Worm (Caenorhabditis elegans) whole organism, midembryonic: ENCODE results near the gene efl-3.

Experiments used
- T22C8.4 ChIP-seq: fragments of 200-800 bp; sonication (Bioruptor generic); IDR thresholded peaks from 2 replicates; pipeline ENCODE4 v1.3.6; 2022; ENCODE audit warnings: missing genetic modification characterization, missing compliant biosample characterization
- cog-1 ChIP-seq: sonication (generic microtip); optimal IDR thresholded peaks from 2 replicates; lab custom pipeline; 2016; ENCODE audit warnings: missing genetic modification characterization, missing compliant biosample characterization
- flt-1 ChIP-seq: fragments of 200-800 bp; sonication (Bioruptor generic); IDR thresholded peaks from 2 replicates; pipeline ENCODE4 v1.3.6; 2022; ENCODE audit warnings: missing genetic modification characterization, missing compliant biosample characterization
- klf-2 ChIP-seq: fragments of 200-800 bp; sonication (Bioruptor generic); conservative IDR thresholded peaks from 2 replicates; pipeline ENCODE4 v1.3.6; 2022; ENCODE audit warnings: missing genetic modification reagents, missing genetic modification characterization, missing compliant biosample characterization
- med-1 ChIP-seq: sonication (generic microtip); optimal IDR thresholded peaks from 2 replicates; lab custom pipeline; 2017; ENCODE audit warnings: missing genetic modification characterization, mild to moderate bottlenecking, missing compliant biosample characterization, antibody characterized with exemption, missing genetic modification reagents; ENCODE audit not compliant: insufficient read depth
- ref-1 ChIP-seq: fragments of 200-800 bp; sonication (Bioruptor generic); conservative IDR thresholded peaks from 2 replicates; pipeline ENCODE4 v1.3.6; 2022; ENCODE audit warnings: missing genetic modification reagents, missing genetic modification characterization, missing compliant biosample characterization
- tab-1 ChIP-seq: fragments of 200-800 bp; sonication (Bioruptor generic); IDR thresholded peaks from 2 replicates; pipeline ENCODE4 v1.3.6; 2022; ENCODE audit warnings: missing genetic modification characterization, missing compliant biosample characterization
- ztf-23 ChIP-seq: fragments of 200-800 bp; sonication (Bioruptor generic); IDR thresholded peaks from 2 replicates; pipeline ENCODE4 v1.3.6; 2022; ENCODE audit warnings: missing genetic modification reagents, missing genetic modification characterization, missing compliant biosample characterization
- ztf-29 ChIP-seq: fragments of 200-800 bp; sonication (Bioruptor generic); IDR thresholded peaks from 2 replicates; pipeline ENCODE4 v1.3.6; 2022; ENCODE audit warnings: missing genetic modification reagents, missing genetic modification characterization, missing compliant biosample characterization

DNA sequence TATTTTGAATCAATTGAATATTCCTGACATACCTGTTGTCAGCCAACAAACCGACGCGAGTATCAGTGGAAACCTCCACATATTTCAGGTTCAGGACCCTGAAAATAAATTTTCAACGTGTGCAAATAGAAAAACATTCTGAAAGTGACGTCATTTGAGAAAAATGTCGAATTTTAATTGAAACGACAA is 16.2 kb downstream of the efl-3 start, which contains the start of gene F14E5.2:
- TF ChIP-seq med-1 (GFP tag; lab: Kevin White, UChicago) (no peak), flt-1 (GFP tag; lab: Robert Waterston, UW) (no peak), ztf-23 (GFP tag; lab: Robert Waterston, UW) (no peak), cog-1 (tag; lab: Kevin White, UChicago) (no peak), ztf-29 (GFP tag; lab: Robert Waterston, UW) (no peak), klf-2 (GFP tag; lab: Robert Waterston, UW) (no peak), T22C8.4 (no peak), ref-1 (GFP tag; lab: Robert Waterston, UW) (no peak), tab-1 (GFP tag; lab: Robert Waterston, UW) (no peak)
